Worm (Caenorhabditis elegans) whole organism, late embryonic: ENCODE data around the gene best-2.

Experiments used
- ama-1 ChIP-seq: fragments of 150-350 bp; optimal IDR thresholded peaks from 2 replicates; lab custom pipeline; 2014
- ceh-45 ChIP-seq: fragments of 200-800 bp; sonication (Bioruptor generic); IDR thresholded peaks from 2 replicates; pipeline ENCODE4 v1.3.6; 2022; ENCODE audit warnings: missing genetic modification reagents, missing genetic modification characterization, missing compliant biosample characterization
- ets-4 ChIP-seq: sonication (generic microtip); optimal IDR thresholded peaks from 2 replicates; lab custom pipeline; 2016; ENCODE audit warnings: missing genetic modification characterization, missing compliant biosample characterization
- hlh-6 ChIP-seq: sonication (generic microtip); optimal IDR thresholded peaks from 2 replicates; lab custom pipeline; 2016; ENCODE audit warnings: missing genotype, missing genetic modification characterization, missing compliant biosample characterization
- odd-2 ChIP-seq: sonication (generic microtip); optimal IDR thresholded peaks from 2 replicates; lab custom pipeline; 2017; ENCODE audit warnings: antibody characterized with exemption, mild to moderate bottlenecking, missing genetic modification characterization, missing compliant biosample characterization
- pha-2 ChIP-seq: sonication (generic microtip); optimal IDR thresholded peaks from 2 replicates; lab custom pipeline; 2017; ENCODE audit warnings: mild to moderate bottlenecking, missing genetic modification characterization, missing compliant biosample characterization
- pqm-1 ChIP-seq: sonication (generic microtip); optimal IDR thresholded peaks from 2 replicates; lab custom pipeline; 2016; ENCODE audit warnings: missing genetic modification characterization, missing compliant biosample characterization
- sox-4 ChIP-seq: sonication (generic microtip); optimal IDR thresholded peaks from 2 replicates; lab custom pipeline; 2017; ENCODE audit warnings: mild to moderate bottlenecking, missing genetic modification characterization, inconsistent platforms, missing compliant biosample characterization
- unc-55 ChIP-seq: sonication (generic microtip); optimal IDR thresholded peaks from 2 replicates; lab custom pipeline; 2017; ENCODE audit warnings: missing biosample characterization, missing genetic modification reagents, missing genetic modification characterization

ce11 chrIV:13078342-13078741, 34.5 kb downstream of the best-2 start:
- TF ChIP-seq unc-55 (no peak), odd-2 (tag; lab: Kevin White, UChicago) (no peak), ceh-45 (GFP tag; lab: Robert Waterston, UW) (no peak), ets-4 (tag; lab: Kevin White, UChicago) (no peak), pqm-1 (tag; lab: Kevin White, UChicago) (no peak), ama-1 (lab: Kevin White, UChicago) (no peak), pha-2 (tag; lab: Kevin White, UChicago) (no peak), sox-4 (tag; lab: Kevin White, UChicago) (no peak), hlh-6 (tag; lab: Kevin White, UChicago) (no peak)
